Worm (Caenorhabditis elegans) whole organism, young adult: ENCODE measurements around the gene F49E11.2.
A peak's percentile ranks its signal among the peaks of the same experiment; 100 is the strongest.

Experiments
- B0336.3 ChIP-seq: fragments of 200-800 bp; sonication (Bioruptor generic); IDR thresholded peaks from 2 replicates; pipeline ENCODE4 v1.3.6; 2022; ENCODE audit warnings: missing genetic modification characterization, missing compliant biosample characterization
- C17E4.6 ChIP-seq: fragments of 200-800 bp; sonication (Bioruptor generic); IDR thresholded peaks from 2 replicates; pipeline ENCODE4 v1.3.6; 2022; ENCODE audit warnings: missing genetic modification reagents, missing genetic modification characterization, missing compliant biosample characterization
- F10E7.11 ChIP-seq: sonication (generic microtip); optimal IDR thresholded peaks from 2 replicates; lab custom pipeline; 2017; ENCODE audit warnings: mild to moderate bottlenecking, missing genetic modification characterization, moderate library complexity, missing compliant biosample characterization
- F39B2.1 ChIP-seq: fragments of 200-800 bp; sonication (Bioruptor generic); IDR thresholded peaks from 2 replicates; pipeline ENCODE4 v1.3.6; 2022; ENCODE audit warnings: missing genetic modification reagents, missing genetic modification characterization, missing compliant biosample characterization
- F49E8.2 ChIP-seq: sonication (generic microtip); optimal IDR thresholded peaks from 3 replicates; lab custom pipeline; 2017; ENCODE audit warnings: missing genetic modification characterization, mild to moderate bottlenecking, missing compliant biosample characterization, antibody characterized with exemption, moderate library complexity; ENCODE audit not compliant: insufficient read depth
- F57C9.4 ChIP-seq: sonication (generic microtip); optimal IDR thresholded peaks from 2 replicates; lab custom pipeline; 2017; ENCODE audit warnings: mild to moderate bottlenecking, missing genetic modification characterization, missing compliant biosample characterization
- K11D2.4 ChIP-seq: fragments of 200-800 bp; sonication (Bioruptor generic); IDR thresholded peaks from 2 replicates; pipeline ENCODE4 v1.3.6; 2022; ENCODE audit warnings: missing genetic modification reagents, missing genetic modification characterization, missing compliant biosample characterization
- K12H6.12 ChIP-seq: fragments of 200-800 bp; sonication (Bioruptor generic); optimal IDR thresholded peaks from 2 replicates; lab custom pipeline; 2018; ENCODE audit warnings: mild to moderate bottlenecking, missing genetic modification characterization, missing compliant biosample characterization
- T26A5.8 ChIP-seq: sonication (generic microtip); optimal IDR thresholded peaks from 2 replicates; lab custom pipeline; 2016; ENCODE audit warnings: missing genetic modification characterization, missing compliant biosample characterization
- Y53F4B.3 ChIP-seq: fragments of 200-800 bp; sonication (Bioruptor generic); IDR thresholded peaks from 2 replicates; pipeline ENCODE4 v1.3.6; 2022; ENCODE audit warnings: missing genetic modification reagents, missing genetic modification characterization, missing compliant biosample characterization
- ZK185.1 ChIP-seq: sonication (generic microtip); optimal IDR thresholded peaks from 2 replicates; lab custom pipeline; 2016; ENCODE audit warnings: mild to moderate bottlenecking, missing genetic modification characterization, missing compliant biosample characterization; ENCODE audit not compliant: poor library complexity, severe bottlenecking
- akir-1 ChIP-seq: fragments of 200-800 bp; sonication (Bioruptor generic); optimal IDR thresholded peaks from 2 replicates; lab custom pipeline; 2018; ENCODE audit warnings: mild to moderate bottlenecking, missing genetic modification characterization, moderate library complexity, missing compliant biosample characterization
- attf-6 ChIP-seq: fragments of 200-800 bp; sonication (Bioruptor generic); IDR thresholded peaks from 2 replicates; pipeline ENCODE4 v1.3.6; 2022; ENCODE audit warnings: missing genetic modification reagents, missing genetic modification characterization, missing compliant biosample characterization
- cebp-1 ChIP-seq, 2 experiments: fragments of 200-800 bp in 1 of 2; sonication (Bioruptor generic) in 1 of 2; sonication (generic microtip) in 1 of 2; IDR thresholded peaks in 1 of 2; optimal IDR thresholded peaks in 1 of 2; 2 replicates each; pipeline versions ENCODE4 v1.3.6 to Lab custom; 2017 to 2022; ENCODE audit warnings: missing compliant biosample characterization in 2 of 2, missing genetic modification characterization in 2 of 2, mild to moderate bottlenecking in 1 of 2, missing genetic modification reagents in 1 of 2, moderate library complexity in 1 of 2
- cebp-2 ChIP-seq: fragments of 200-800 bp; sonication (Bioruptor generic); IDR thresholded peaks from 2 replicates; pipeline ENCODE4 v1.3.6; 2022; ENCODE audit warnings: missing genetic modification characterization, missing compliant biosample characterization
- ceh-27 ChIP-seq: fragments of 200-800 bp; sonication (Bioruptor generic); optimal IDR thresholded peaks from 2 replicates; lab custom pipeline; 2018; ENCODE audit warnings: mild to moderate bottlenecking, missing genetic modification characterization, moderate library complexity, missing compliant biosample characterization
- ceh-40 ChIP-seq: fragments of 200-800 bp; sonication (Bioruptor generic); IDR thresholded peaks from 2 replicates; pipeline ENCODE4 v1.3.6; 2022; ENCODE audit warnings: missing genetic modification characterization, missing compliant biosample characterization
- ceh-58 ChIP-seq: fragments of 200-800 bp; sonication (Bioruptor generic); IDR thresholded peaks from 2 replicates; pipeline ENCODE4 v1.3.6; 2022; ENCODE audit warnings: missing genetic modification characterization, missing compliant biosample characterization
- die-1 ChIP-seq: sonication (generic microtip); optimal IDR thresholded peaks from 2 replicates; lab custom pipeline; 2016; ENCODE audit warnings: missing genotype, mild to moderate bottlenecking, missing genetic modification characterization, missing compliant biosample characterization
- ekl-4 ChIP-seq: fragments of 200-800 bp; sonication (Bioruptor generic); IDR thresholded peaks from 2 replicates; pipeline ENCODE4 v1.3.6; 2022; ENCODE audit warnings: missing genetic modification reagents, missing genetic modification characterization, missing compliant biosample characterization
- gei-17 ChIP-seq: fragments of 200-800 bp; sonication (Bioruptor generic); optimal IDR thresholded peaks from 2 replicates; lab custom pipeline; 2018; ENCODE audit warnings: mild to moderate bottlenecking, missing genetic modification characterization, missing compliant biosample characterization
- him-1 ChIP-seq: sonication (generic microtip); optimal IDR thresholded peaks from 2 replicates; lab custom pipeline; 2016; ENCODE audit warnings: missing genotype, missing genetic modification reagents, missing genetic modification characterization, missing compliant biosample characterization
- hmg-1.2 ChIP-seq: fragments of 200-800 bp; sonication (Bioruptor generic); IDR thresholded peaks from 2 replicates; pipeline ENCODE4 v1.3.6; 2022; ENCODE audit warnings: missing genetic modification reagents, missing genetic modification characterization, missing compliant biosample characterization
- lin-26 ChIP-seq: fragments of 200-800 bp; sonication (Bioruptor generic); IDR thresholded peaks from 2 replicates; pipeline ENCODE4 v1.3.6; 2022; ENCODE audit warnings: missing genetic modification reagents, missing genetic modification characterization, missing compliant biosample characterization
- lin-35 ChIP-seq, 3 experiments: fragments of 150-350 bp in 2 of 3; sonication (generic microtip) in 1 of 3; optimal IDR thresholded peaks; 2 replicates each; lab custom pipeline; 2014 to 2018; ENCODE audit warnings: missing biosample characterization in 3 of 3, missing genetic modification characterization in 3 of 3, missing genetic modification reagents in 3 of 3
- lin-40 ChIP-seq: sonication (generic microtip); optimal IDR thresholded peaks from 2 replicates; lab custom pipeline; 2016; ENCODE audit warnings: missing genetic modification characterization, mild to moderate bottlenecking, missing compliant biosample characterization, missing genotype, missing genetic modification reagents
- lir-1 ChIP-seq: fragments of 200-800 bp; sonication (Bioruptor generic); conservative IDR thresholded peaks from 2 replicates; pipeline ENCODE4 v1.3.6; 2022; ENCODE audit warnings: missing genetic modification reagents, missing genetic modification characterization, missing compliant biosample characterization
- madf-6 ChIP-seq: fragments of 200-800 bp; sonication (Bioruptor generic); IDR thresholded peaks from 2 replicates; pipeline ENCODE4 v1.3.6; 2022; ENCODE audit warnings: missing genetic modification reagents, missing genetic modification characterization, missing compliant biosample characterization
- mcd-1 ChIP-seq: fragments of 200-800 bp; sonication (Bioruptor generic); IDR thresholded peaks from 2 replicates; pipeline ENCODE4 v1.3.6; 2022; ENCODE audit warnings: missing genetic modification reagents, missing genetic modification characterization, missing compliant biosample characterization
- mxl-1 ChIP-seq: sonication (generic microtip); optimal IDR thresholded peaks from 2 replicates; lab custom pipeline; 2016; ENCODE audit warnings: missing genetic modification characterization, missing compliant biosample characterization
- nfya-1 ChIP-seq: sonication (generic microtip); optimal IDR thresholded peaks from 2 replicates; lab custom pipeline; 2017; ENCODE audit warnings: antibody characterized with exemption, missing compliant biosample characterization, missing genetic modification characterization, borderline replicate concordance; ENCODE audit not compliant: insufficient read depth
- nfyb-1 ChIP-seq: fragments of 200-800 bp; sonication (Bioruptor generic); IDR thresholded peaks from 2 replicates; pipeline ENCODE4 v1.3.6; 2022; ENCODE audit warnings: missing genetic modification reagents, missing genetic modification characterization, missing compliant biosample characterization
- nhr-120 ChIP-seq: fragments of 200-800 bp; sonication (Bioruptor generic); IDR thresholded peaks from 2 replicates; pipeline ENCODE4 v1.3.6; 2022; ENCODE audit warnings: missing genetic modification characterization, missing compliant biosample characterization
- pha-4 ChIP-seq: fragments of 150-350 bp; sonication (generic microtip); optimal IDR thresholded peaks from 2 replicates; lab custom pipeline; 2014; ENCODE audit warnings: missing biosample characterization, missing genetic modification reagents, missing genetic modification characterization
- rpc-1 ChIP-seq, 2 experiments: fragments of 150-350 bp in 1 of 2; sonication (generic microtip) in 1 of 2; optimal IDR thresholded peaks; 2 replicates each; lab custom pipeline; 2014 to 2018; ENCODE audit warnings: missing biosample characterization in 1 of 2, missing genetic modification characterization in 1 of 2, missing genetic modification reagents in 1 of 2, missing genotype in 1 of 2
- somi-1 ChIP-seq: fragments of 200-800 bp; sonication (Bioruptor generic); optimal IDR thresholded peaks from 2 replicates; lab custom pipeline; 2018; ENCODE audit warnings: mild to moderate bottlenecking, missing genetic modification characterization, missing compliant biosample characterization
- tbp1 ChIP-seq: fragments of 200-800 bp; sonication (Bioruptor generic); optimal IDR thresholded peaks from 2 replicates; lab custom pipeline; 2018; ENCODE audit warnings: mild to moderate bottlenecking, missing genetic modification characterization, missing compliant biosample characterization
- tlf-1 ChIP-seq: fragments of 200-800 bp; sonication (Bioruptor generic); optimal IDR thresholded peaks from 2 replicates; lab custom pipeline; 2018; ENCODE audit warnings: mild to moderate bottlenecking, missing genetic modification characterization, missing compliant biosample characterization
- unc-130 ChIP-seq: sonication (generic microtip); optimal IDR thresholded peaks from 2 replicates; lab custom pipeline; 2016; ENCODE audit warnings: missing genetic modification reagents, missing genetic modification characterization, missing compliant biosample characterization
- ztf-26 ChIP-seq: sonication (generic microtip); optimal IDR thresholded peaks from 2 replicates; lab custom pipeline; 2017; ENCODE audit warnings: missing genetic modification characterization, missing compliant biosample characterization

F49E11.2 gene

ce11 chrIV:13038888-13039287 is at the start of gene F49E11.2:
F49E11.2 (minus strand) TSS chrIV:13038988.
- TF ChIP-seq tbp1 (GFP tag; lab: Kevin White, UChicago) (no peak), cebp-2 (GFP tag; lab: Robert Waterston, UW) (0 out of 2 replicates have a peak, but pooled peaks have one; percentile 67)

ce11 chrIV:13086705-13087104 is 47.9 kb upstream of the F49E11.2 start, which contains the start of gene spin-2:
spin-2 (plus strand) TSS chrIV:13087005.
- no peak for TF ChIP-seq rpc-1 (optimal IDR thresholded peaks at IDR 0.05; lab: Kevin White, UChicago)
- no peak for TF ChIP-seq rpc-1 (tag; optimal IDR thresholded peaks at IDR 0.05; lab: Kevin White, UChicago)
- no peak for TF ChIP-seq madf-6
- TF ChIP-seq die-1 (tag; lab: Kevin White, UChicago): no peak
- no peak for TF ChIP-seq gei-17 (GFP tag; lab: Kevin White, UChicago)
- TF ChIP-seq ZK185.1: no peak
- no peak for TF ChIP-seq cebp-1 (GFP tag; IDR thresholded peaks at IDR 0.05; lab: Robert Waterston, UW)
- TF ChIP-seq cebp-1 (tag; optimal IDR thresholded peaks at IDR 0.05; lab: Kevin White, UChicago): no peak
- no peak for TF ChIP-seq T26A5.8 (tag; lab: Kevin White, UChicago)
- TF ChIP-seq lir-1 (GFP tag; lab: Robert Waterston, UW): no peak

ce11 chrIV:13085675-13086074 is 46.9 kb upstream of the F49E11.2 start:
- no peak for TF ChIP-seq him-1 (tag; lab: Kevin White, UChicago)
- no peak for TF ChIP-seq nfya-1 (tag; lab: Kevin White, UChicago)
- TF ChIP-seq akir-1: no peak
- TF ChIP-seq hmg-1.2 (GFP tag; lab: Robert Waterston, UW): no peak
- TF ChIP-seq ceh-27: no peak
- TF ChIP-seq tlf-1 (GFP tag; lab: Kevin White, UChicago): no peak
- TF ChIP-seq attf-6 (GFP tag; lab: Robert Waterston, UW): no peak
- TF ChIP-seq K11D2.4: no peak

- TF ChIP-seq B0336.3 (GFP tag; lab: Robert Waterston, UW) (0 out of 2 replicates have a peak, but pooled peaks have one; percentile 20), F57C9.4 (tag; lab: Kevin White, UChicago) (no peak), ZK185.1 (peak; percentile 20), F39B2.1 (GFP tag; lab: Robert Waterston, UW) (peak; percentile 36; the same call in 1 of the 2 replicates), ztf-26 (tag; lab: Kevin White, UChicago) (no peak), akir-1 (no peak), lin-35 (GFP tag; optimal IDR thresholded peaks at IDR 0.05; lab: Kevin White, UChicago) (peak in 1 of 3 experiments; percentile 50), ceh-40 (GFP tag; lab: Robert Waterston, UW) (0 out of 2 replicates have a peak, but pooled peaks have one; percentile 1), mxl-1 (no peak), lin-26 (GFP tag; lab: Robert Waterston, UW) (peak; percentile 22; the same call in 1 of the 2 replicates), nfyb-1 (GFP tag; lab: Robert Waterston, UW) (0 out of 2 replicates have a peak, but pooled peaks have one; percentile 40), ekl-4 (GFP tag; lab: Robert Waterston, UW) (no peak), Y53F4B.3 (GFP tag; lab: Robert Waterston, UW) (no peak), ceh-58 (GFP tag; lab: Robert Waterston, UW) (no peak), pha-4 (no peak), K12H6.12 (tag; lab: Kevin White, UChicago) (no peak), mcd-1 (GFP tag; lab: Robert Waterston, UW) (0 out of 2 replicates have a peak, but pooled peaks have one; percentile 20), somi-1 (GFP tag; lab: Kevin White, UChicago) (peak; percentile 59), hmg-1.2 (GFP tag; lab: Robert Waterston, UW) (0 out of 2 replicates have a peak, but pooled peaks have one; percentile 8), unc-130 (no peak), C17E4.6 (GFP tag; lab: Robert Waterston, UW) (no peak), F10E7.11 (tag; lab: Kevin White, UChicago) (peak; percentile 4), F49E8.2 (tag; lab: Kevin White, UChicago) (no peak), lin-40 (peak; percentile 36), nhr-120 (GFP tag; lab: Robert Waterston, UW) (no peak)
Observed at ce11 chrIV:13082836-13083763, 44.3 kb upstream of the F49E11.2 start.
